Worm (Caenorhabditis elegans) whole organism, early embryonic: ENCODE results near the gene C30G12.4.

ENCODE experiments used
- B0310.2 ChIP-seq: sonication (generic microtip); optimal IDR thresholded peaks from 2 replicates; lab custom pipeline; 2016; ENCODE audit warnings: mild to moderate bottlenecking, missing genetic modification characterization, missing compliant biosample characterization
- F13C5.2 ChIP-seq: sonication (generic microtip); optimal IDR thresholded peaks from 2 replicates; lab custom pipeline; 2017; ENCODE audit warnings: mild to moderate bottlenecking, missing genetic modification characterization, inconsistent platforms, missing compliant biosample characterization
- aly-1 ChIP-seq: sonication (generic microtip); optimal IDR thresholded peaks from 2 replicates; lab custom pipeline; 2016; ENCODE audit warnings: missing genetic modification characterization, missing compliant biosample characterization
- ama-1 ChIP-seq: fragments of 150-350 bp; optimal IDR thresholded peaks from 2 replicates; lab custom pipeline; 2014
- ceh-13 ChIP-seq: fragments of 200-800 bp; sonication (Bioruptor generic); optimal IDR thresholded peaks from 2 replicates; lab custom pipeline; 2018; ENCODE audit warnings: mild to moderate bottlenecking, missing genetic modification characterization, missing compliant biosample characterization
- ceh-36 ChIP-seq: sonication (generic microtip); optimal IDR thresholded peaks from 2 replicates; lab custom pipeline; 2016; ENCODE audit warnings: missing genetic modification characterization, inconsistent platforms, missing compliant biosample characterization
- ets-7 ChIP-seq: sonication (generic microtip); optimal IDR thresholded peaks from 2 replicates; lab custom pipeline; 2016; ENCODE audit warnings: missing genotype, missing genetic modification characterization, missing compliant biosample characterization
- flt-1 ChIP-seq: fragments of 200-800 bp; sonication (Bioruptor generic); IDR thresholded peaks from 2 replicates; pipeline ENCODE4 v1.3.6; 2022; ENCODE audit warnings: missing genetic modification characterization, missing compliant biosample characterization
- hmbx-1 ChIP-seq: sonication (generic microtip); optimal IDR thresholded peaks from 2 replicates; lab custom pipeline; 2016; ENCODE audit warnings: mild to moderate bottlenecking, missing genetic modification characterization, missing compliant biosample characterization
- hmg-4 ChIP-seq: fragments of 200-800 bp; sonication (Bioruptor generic); optimal IDR thresholded peaks from 2 replicates; lab custom pipeline; 2018; ENCODE audit warnings: mild to moderate bottlenecking, missing genetic modification characterization, missing compliant biosample characterization
- hnd-1 ChIP-seq: sonication (generic microtip); optimal IDR thresholded peaks from 2 replicates; lab custom pipeline; 2016; ENCODE audit warnings: missing genetic modification characterization, missing compliant biosample characterization
- pes-1 ChIP-seq: fragments of 200-800 bp; sonication (Bioruptor generic); IDR thresholded peaks from 2 replicates; pipeline ENCODE4 v1.3.6; 2022; ENCODE audit warnings: missing genetic modification reagents, missing genetic modification characterization, missing compliant biosample characterization
- scrt-1 ChIP-seq: fragments of 200-800 bp; sonication (Bioruptor generic); IDR thresholded peaks from 2 replicates; pipeline ENCODE4 v1.3.6; 2022; ENCODE audit warnings: missing genetic modification characterization, missing compliant biosample characterization
- sea-1 ChIP-seq: fragments of 200-800 bp; sonication (Bioruptor generic); conservative IDR thresholded peaks from 2 replicates; pipeline ENCODE4 v1.3.6; 2022; ENCODE audit warnings: missing genetic modification characterization, missing compliant biosample characterization
- tbx-11 ChIP-seq: fragments of 200-800 bp; sonication (Bioruptor generic); IDR thresholded peaks from 2 replicates; pipeline ENCODE4 v1.3.6; 2022; ENCODE audit warnings: missing genetic modification characterization, missing compliant biosample characterization
- tbx-37 ChIP-seq: fragments of 200-800 bp; sonication (Bioruptor generic); conservative IDR thresholded peaks from 2 replicates; pipeline ENCODE4 v1.3.6; 2022; ENCODE audit warnings: missing genetic modification reagents, missing genetic modification characterization, missing compliant biosample characterization
- tra-4 ChIP-seq: sonication (generic microtip); optimal IDR thresholded peaks from 2 replicates; lab custom pipeline; 2017; ENCODE audit warnings: missing genetic modification characterization, missing compliant biosample characterization

Gene C30G12.4

DNA sequence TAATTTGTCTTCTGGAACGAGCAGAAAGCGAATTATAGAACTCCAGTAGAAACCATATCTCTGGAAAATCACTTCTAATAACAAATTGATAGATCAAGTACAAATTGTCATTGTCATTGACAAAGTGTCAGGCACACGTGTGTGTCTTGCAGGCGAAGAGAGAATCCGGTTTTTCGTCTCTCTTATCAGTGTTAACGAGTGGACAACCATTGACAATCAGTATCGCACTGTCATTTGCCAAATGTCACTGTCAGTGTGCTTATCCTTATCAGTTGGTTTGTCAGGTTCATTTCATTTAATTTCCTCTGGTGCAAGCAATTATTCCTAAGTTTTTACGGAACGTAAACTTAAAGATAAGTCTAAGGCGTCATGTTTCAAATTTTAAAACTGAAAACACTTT lies 11.6 kb downstream of the C30G12.4 start:
- TF ChIP-seq ceh-36 (tag; lab: Kevin White, UChicago) (no peak), hmbx-1 (tag; lab: Kevin White, UChicago) (no peak), ceh-13 (GFP tag; lab: Kevin White, UChicago) (no peak), sea-1 (GFP tag; lab: Robert Waterston, UW) (no peak), scrt-1 (GFP tag; lab: Robert Waterston, UW) (no peak), B0310.2 (tag; lab: Kevin White, UChicago) (no peak), ama-1 (no peak), hnd-1 (tag; lab: Kevin White, UChicago) (no peak), tbx-37 (GFP tag; lab: Robert Waterston, UW) (no peak), ets-7 (tag; lab: Kevin White, UChicago) (no peak), pes-1 (GFP tag; lab: Robert Waterston, UW) (no peak), tbx-11 (GFP tag; lab: Robert Waterston, UW) (no peak), F13C5.2 (tag; lab: Kevin White, UChicago) (no peak), flt-1 (GFP tag; lab: Robert Waterston, UW) (no peak), aly-1 (tag; lab: Kevin White, UChicago) (no peak), hmg-4 (no peak), tra-4 (tag; lab: Kevin White, UChicago) (no peak)

DNA sequence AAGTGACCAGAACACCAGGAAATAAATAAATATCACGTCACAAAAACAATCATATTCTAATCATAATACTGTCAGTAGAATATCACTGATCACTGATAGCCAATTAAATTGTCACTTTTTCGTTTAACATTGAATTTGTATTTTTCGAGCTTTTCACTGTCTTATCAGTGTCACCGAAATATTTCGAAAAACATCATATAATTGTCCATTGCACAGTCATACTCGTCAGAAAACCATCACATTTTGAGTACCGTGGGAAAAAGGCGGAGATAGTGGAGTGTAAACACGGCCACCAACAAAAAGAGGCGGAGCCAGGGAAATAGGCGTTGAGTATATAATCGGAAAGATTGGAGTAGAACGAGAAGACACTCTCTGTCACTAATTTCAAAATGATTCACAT lies 15.3 kb downstream of the C30G12.4 start:
- no peak for TF ChIP-seq B0310.2 (tag; lab: Kevin White, UChicago)

DNA sequence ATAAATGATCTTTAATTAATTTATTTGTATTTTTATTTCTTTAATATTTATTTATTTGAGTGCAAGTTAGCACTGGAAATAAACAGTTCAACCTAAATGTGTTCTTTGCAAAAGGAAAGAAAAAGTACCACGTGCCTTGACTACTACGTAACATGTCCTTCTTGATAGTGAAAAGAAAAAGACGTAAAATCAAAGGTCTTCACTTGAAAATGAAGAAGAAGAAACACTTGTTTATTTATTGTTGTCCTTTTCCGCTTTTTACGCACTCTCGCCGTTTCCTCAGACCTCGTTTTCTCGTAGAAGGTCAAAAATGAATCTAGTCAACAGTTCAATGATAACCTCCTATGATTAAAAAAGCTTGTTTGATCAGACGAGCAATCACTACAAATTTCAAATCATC lies 16.0 kb downstream of the C30G12.4 start:
- TF ChIP-seq tra-4 (tag; lab: Kevin White, UChicago) (no peak), sea-1 (GFP tag; lab: Robert Waterston, UW) (no peak), ama-1 (no peak), ceh-36 (tag; lab: Kevin White, UChicago) (no peak), pes-1 (GFP tag; lab: Robert Waterston, UW) (no peak), F13C5.2 (tag; lab: Kevin White, UChicago) (no peak), tbx-11 (GFP tag; lab: Robert Waterston, UW) (no peak), hmbx-1 (tag; lab: Kevin White, UChicago) (no peak), ceh-13 (GFP tag; lab: Kevin White, UChicago) (no peak), hnd-1 (tag; lab: Kevin White, UChicago) (no peak), scrt-1 (GFP tag; lab: Robert Waterston, UW) (no peak), hmg-4 (no peak), tbx-37 (GFP tag; lab: Robert Waterston, UW) (no peak), flt-1 (GFP tag; lab: Robert Waterston, UW) (no peak), ets-7 (tag; lab: Kevin White, UChicago) (no peak), aly-1 (tag; lab: Kevin White, UChicago) (no peak), B0310.2 (tag; lab: Kevin White, UChicago) (no peak)

DNA sequence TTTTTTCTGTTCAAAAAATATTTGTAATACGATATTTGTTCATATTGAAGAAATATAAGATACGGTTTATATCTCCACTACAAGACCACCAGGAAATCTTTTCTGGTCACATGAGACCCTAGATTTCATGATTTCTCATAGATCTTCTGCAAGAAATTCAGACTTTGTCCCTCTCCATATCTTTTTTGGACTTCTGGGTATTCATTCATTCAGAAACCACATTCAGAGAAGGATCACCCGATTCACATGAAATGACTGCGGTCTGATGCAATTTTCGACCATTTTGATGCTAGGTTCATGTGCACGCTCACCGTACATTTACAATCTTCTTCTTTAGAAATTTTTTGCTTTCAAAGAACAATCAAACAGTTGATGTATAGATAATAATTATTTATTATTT lies 17.9 kb downstream of the C30G12.4 start:
- TF ChIP-seq pes-1 (GFP tag; lab: Robert Waterston, UW) (no peak), ceh-13 (GFP tag; lab: Kevin White, UChicago) (no peak), scrt-1 (GFP tag; lab: Robert Waterston, UW) (no peak), tbx-37 (GFP tag; lab: Robert Waterston, UW) (no peak), tra-4 (tag; lab: Kevin White, UChicago) (no peak), flt-1 (GFP tag; lab: Robert Waterston, UW) (no peak), F13C5.2 (tag; lab: Kevin White, UChicago) (no peak), hnd-1 (tag; lab: Kevin White, UChicago) (no peak), ama-1 (no peak), ets-7 (tag; lab: Kevin White, UChicago) (no peak), aly-1 (tag; lab: Kevin White, UChicago) (no peak), tbx-11 (GFP tag; lab: Robert Waterston, UW) (no peak), B0310.2 (tag; lab: Kevin White, UChicago) (no peak), ceh-36 (tag; lab: Kevin White, UChicago) (no peak), hmg-4 (no peak), sea-1 (GFP tag; lab: Robert Waterston, UW) (no peak), hmbx-1 (tag; lab: Kevin White, UChicago) (no peak)

DNA sequence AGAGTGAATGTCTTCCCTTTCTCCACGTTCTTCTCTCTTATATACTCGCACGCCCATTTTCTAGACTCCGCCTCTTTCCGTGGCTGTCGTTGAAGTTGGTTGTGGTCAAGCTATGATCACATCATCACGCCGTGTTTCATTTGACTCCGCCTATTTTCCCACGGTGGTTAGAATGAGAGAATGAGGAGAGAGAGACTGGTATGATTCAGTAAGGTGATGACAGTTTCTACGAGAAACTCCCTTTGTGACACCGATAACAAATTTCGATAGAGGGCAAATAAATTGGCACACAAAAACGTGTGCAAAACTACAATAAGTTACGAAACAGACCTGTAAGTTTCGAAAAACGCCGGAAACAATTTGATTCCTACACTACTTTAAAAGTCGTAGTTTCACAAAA lies 18.6 kb downstream of the C30G12.4 start:
- TF ChIP-seq tbx-11 (GFP tag; lab: Robert Waterston, UW): no peak
- no peak for TF ChIP-seq tbx-37 (GFP tag; lab: Robert Waterston, UW)
- no peak for TF ChIP-seq pes-1 (GFP tag; lab: Robert Waterston, UW)
- no peak for TF ChIP-seq ama-1
- TF ChIP-seq B0310.2 (tag; lab: Kevin White, UChicago): no peak
- TF ChIP-seq sea-1 (GFP tag; lab: Robert Waterston, UW): no peak
- TF ChIP-seq ets-7 (tag; lab: Kevin White, UChicago): no peak
- TF ChIP-seq ceh-36 (tag; lab: Kevin White, UChicago): no peak
- no peak for TF ChIP-seq scrt-1 (GFP tag; lab: Robert Waterston, UW)
- no peak for TF ChIP-seq hmbx-1 (tag; lab: Kevin White, UChicago)
- TF ChIP-seq hmg-4: no peak
- TF ChIP-seq flt-1 (GFP tag; lab: Robert Waterston, UW): no peak
- no peak for TF ChIP-seq F13C5.2 (tag; lab: Kevin White, UChicago)
- TF ChIP-seq hnd-1 (tag; lab: Kevin White, UChicago): no peak
- no peak for TF ChIP-seq aly-1 (tag; lab: Kevin White, UChicago)
- TF ChIP-seq ceh-13 (GFP tag; lab: Kevin White, UChicago): no peak
- no peak for TF ChIP-seq tra-4 (tag; lab: Kevin White, UChicago)

DNA sequence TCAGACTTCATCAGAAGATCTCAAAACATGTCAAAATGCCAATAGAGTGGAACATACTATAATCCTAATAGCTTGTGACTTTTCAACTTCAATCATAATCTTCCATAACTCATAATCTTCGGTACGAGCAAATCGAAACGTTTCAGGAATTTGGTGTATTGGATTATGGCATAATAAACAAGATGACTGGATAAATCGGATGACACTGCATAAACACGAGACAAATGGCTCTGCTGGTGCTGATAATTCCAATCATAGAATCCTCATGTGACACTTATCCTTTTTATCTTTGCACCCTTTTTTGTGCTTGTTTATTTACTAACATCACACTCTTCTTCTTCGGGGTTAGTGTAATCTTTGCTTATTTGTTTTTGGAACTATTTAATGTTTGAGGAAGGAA lies 21.1 kb downstream of the C30G12.4 start:
- no peak for TF ChIP-seq sea-1 (GFP tag; lab: Robert Waterston, UW)
- TF ChIP-seq tbx-37 (GFP tag; lab: Robert Waterston, UW): no peak
- TF ChIP-seq ets-7 (tag; lab: Kevin White, UChicago): no peak
- TF ChIP-seq tra-4 (tag; lab: Kevin White, UChicago): no peak
- no peak for TF ChIP-seq aly-1 (tag; lab: Kevin White, UChicago)
- no peak for TF ChIP-seq scrt-1 (GFP tag; lab: Robert Waterston, UW)
- TF ChIP-seq tbx-11 (GFP tag; lab: Robert Waterston, UW): no peak

- TF ChIP-seq scrt-1 (GFP tag; lab: Robert Waterston, UW): no peak
- TF ChIP-seq hnd-1 (tag; lab: Kevin White, UChicago): no peak
- TF ChIP-seq B0310.2 (tag; lab: Kevin White, UChicago): no peak
- no peak for TF ChIP-seq aly-1 (tag; lab: Kevin White, UChicago)
- no peak for TF ChIP-seq tra-4 (tag; lab: Kevin White, UChicago)
- TF ChIP-seq ama-1: no peak
- no peak for TF ChIP-seq tbx-11 (GFP tag; lab: Robert Waterston, UW)
- TF ChIP-seq pes-1 (GFP tag; lab: Robert Waterston, UW): no peak
- TF ChIP-seq tbx-37 (GFP tag; lab: Robert Waterston, UW): no peak
- TF ChIP-seq ets-7 (tag; lab: Kevin White, UChicago): no peak
- no peak for TF ChIP-seq flt-1 (GFP tag; lab: Robert Waterston, UW)
Measured at ce11 chrII:7287140-7287539, 25.2 kb downstream of the C30G12.4 start.
